Worm (Caenorhabditis elegans): ENCODE data around the gene srh-109.
"Not testable (repeated sequence)": the region's sequence is repeated elsewhere in the genome, so short reads cannot be mapped to it uniquely, and the experiment has no call there.

Gene srh-109

ce11 chrV:17220345-17220744 is at the start of gene srh-109:
Gene srh-109 (minus strand): TSS chrV:17220445.
- TF ChIP-seq lir-3 (tag; optimal IDR thresholded peaks at IDR 0.05; ENCODE audit: poor library complexity): no peak

DNA sequence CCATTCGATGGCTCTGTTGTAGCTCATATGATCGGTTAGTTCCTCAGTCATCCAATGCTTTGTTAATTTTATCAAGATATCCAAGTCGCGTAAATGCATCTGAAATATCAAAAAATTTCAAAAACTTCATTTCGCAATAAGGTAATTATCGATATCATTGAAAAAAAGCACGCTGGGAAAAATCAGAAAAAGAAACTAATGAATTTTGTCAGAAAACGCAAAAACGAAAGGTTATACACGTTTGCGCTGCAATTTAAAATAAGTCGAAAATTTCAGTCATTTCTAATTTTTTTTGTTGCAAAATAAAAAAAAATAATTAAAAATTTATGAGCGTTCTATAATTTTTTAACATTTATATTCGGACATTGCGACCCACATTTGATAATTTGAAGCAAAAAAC is 44.6 kb upstream of the srh-109 start, which contains the start of gene K10G4.3:
TSS of gene K10G4.3 (minus strand) at position 101 of the 400 bp plus-strand sequence.
- not testable (repeated sequence) for TF ChIP-seq dsc-1 (tag; optimal IDR thresholded peaks at IDR 0.05); pag-3 (tag; optimal IDR thresholded peaks at IDR 0.05; ENCODE audit: borderline replicate concordance, insufficient read depth); nhr-19 (GFP tag; conservative IDR thresholded peaks at IDR 0.05)

DNA sequence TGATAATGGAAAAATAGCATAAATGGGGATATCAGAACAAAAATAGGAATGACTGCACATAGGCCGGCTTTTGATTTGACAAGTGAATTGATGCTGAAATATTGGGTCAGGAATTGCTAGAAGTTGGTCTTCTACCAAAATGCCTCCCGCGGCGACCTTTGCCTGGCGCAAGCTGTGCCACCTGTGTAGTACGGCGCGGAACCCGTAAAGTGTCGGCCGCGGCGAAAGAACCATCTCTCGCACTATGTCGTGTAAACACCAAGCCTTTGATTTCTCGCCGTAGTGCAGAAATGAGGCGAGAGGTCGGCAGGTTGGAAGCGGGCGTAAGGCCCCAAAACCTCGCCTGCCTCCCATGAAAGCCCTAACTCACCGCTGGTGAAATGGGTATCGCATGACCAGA is 41.1 kb upstream of the srh-109 start:
- peak; percentile 24 for TF ChIP-seq snpc-4 (tag; optimal IDR thresholded peaks at IDR 0.05)
- no peak for TF ChIP-seq pqm-1 (tag; optimal IDR thresholded peaks at IDR 0.05)

DNA sequence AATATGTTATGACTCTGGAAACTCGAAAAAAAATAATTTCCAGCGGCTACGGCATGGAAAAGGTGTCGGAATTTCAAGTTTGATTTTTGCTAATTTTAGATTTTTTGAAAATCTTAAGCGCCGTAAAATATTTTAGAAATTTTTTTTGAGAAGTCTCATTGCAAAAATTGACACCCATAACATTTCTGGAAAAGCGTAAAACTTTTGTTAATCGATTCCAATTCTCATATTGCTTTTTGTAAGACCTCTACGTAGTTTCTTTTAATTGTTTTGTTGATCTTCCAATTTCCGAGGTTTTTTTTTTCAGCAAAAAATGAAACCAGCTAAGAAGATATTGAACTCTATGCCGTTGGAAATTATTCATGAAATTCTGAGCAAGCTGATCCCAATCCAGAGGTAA is 38.6 kb upstream of the srh-109 start, which contains the start of gene fbxa-85:
TSS of gene fbxa-85 (plus strand) at position 301 of the 400 bp plus-strand sequence.
- TF ChIP-seq tbx-2 (tag; optimal IDR thresholded peaks at IDR 0.05) (no peak), zip-4 (GFP tag; optimal IDR thresholded peaks at IDR 0.05) (no peak), alr-1 (tag; optimal IDR thresholded peaks at IDR 0.05; ENCODE audit: borderline replicate concordance) (no peak), pqm-1 (tag; optimal IDR thresholded peaks at IDR 0.05) (no peak), egl-13 (tag; optimal IDR thresholded peaks at IDR 0.05) (no peak), hpl-2 (GFP tag; optimal IDR thresholded peaks at IDR 0.05) (no peak), ceh-8 (GFP tag; optimal IDR thresholded peaks at IDR 0.05) (no peak), unc-62 (GFP tag; optimal IDR thresholded peaks at IDR 0.05) (no peak), aha-1 (tag; optimal IDR thresholded peaks at IDR 0.05) (no peak), rnt-1 (tag; optimal IDR thresholded peaks at IDR 0.05) (no peak), isw-1 (GFP tag; IDR thresholded peaks at IDR 0.05) (no peak), egl-27 (tag; optimal IDR thresholded peaks at IDR 0.05) (no peak), lin-14 (GFP tag; optimal IDR thresholded peaks at IDR 0.05) (no peak), vab-15 (tag; optimal IDR thresholded peaks at IDR 0.05) (no peak)

DNA sequence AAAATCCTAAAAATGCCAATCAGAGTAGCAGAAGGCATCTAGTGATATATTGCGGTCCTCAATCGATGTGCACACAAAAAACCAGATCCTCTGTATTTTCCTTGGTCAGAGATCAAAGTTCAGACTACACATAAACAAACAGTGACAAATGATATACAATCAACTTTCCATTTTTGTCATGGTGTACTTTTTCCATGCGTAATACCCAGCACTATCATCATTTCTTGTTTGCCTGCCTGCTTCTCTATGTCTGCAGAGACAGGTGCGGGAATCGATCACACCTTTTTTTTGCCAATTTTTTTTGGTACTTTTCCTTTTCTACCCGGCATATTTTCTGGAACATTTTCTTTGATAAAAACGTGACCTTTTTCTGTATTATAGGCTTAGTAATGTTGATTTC is 38.0 kb upstream of the srh-109 start:
- no peak for TF ChIP-seq irx-1 (tag; optimal IDR thresholded peaks at IDR 0.05)
- no peak for TF ChIP-seq C04F5.9 (tag; optimal IDR thresholded peaks at IDR 0.05)

- no peak for TF ChIP-seq zip-4 (GFP tag; optimal IDR thresholded peaks at IDR 0.05)
- TF ChIP-seq nhr-85 (tag): peak; percentile 11
Observed at ce11 chrV:17257637-17258036, 37.4 kb upstream of the srh-109 start.

DNA sequence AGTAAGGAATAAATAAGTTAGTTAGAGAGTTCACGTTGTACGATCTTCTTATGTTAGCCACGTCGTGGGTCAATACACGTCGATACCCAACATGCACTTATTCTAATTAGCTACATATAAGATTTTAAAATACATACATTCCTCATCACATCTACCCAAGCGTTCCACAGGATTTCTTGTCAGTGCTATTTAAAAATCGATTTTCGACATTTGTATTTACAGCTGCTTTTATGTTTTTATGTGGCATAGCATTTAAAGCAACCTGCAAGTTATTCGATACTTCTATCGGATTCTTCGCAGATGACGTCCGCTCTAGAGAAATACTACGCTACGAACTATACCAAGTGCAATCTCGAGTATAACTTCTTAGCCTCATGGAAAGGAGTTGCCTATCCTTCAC is 35.2 kb upstream of the srh-109 start, which contains the start of gene srh-115:
TSS of gene srh-115 (plus strand) at position 301 of the 400 bp plus-strand sequence.
- TF ChIP-seq nhr-47 (tag; optimal IDR thresholded peaks at IDR 0.05) (no peak), F16B12.6 (tag; optimal IDR thresholded peaks at IDR 0.05) (no peak), ztf-11 (tag; optimal IDR thresholded peaks at IDR 0.05) (no peak), lin-35 (GFP tag; optimal IDR thresholded peaks at IDR 0.05) (no peak), mdl-1 (tag; optimal IDR thresholded peaks at IDR 0.05) (no peak), rnt-1 (tag; optimal IDR thresholded peaks at IDR 0.05) (no peak), hlh-4 (tag; optimal IDR thresholded peaks at IDR 0.05) (no peak), unc-86 (tag; optimal IDR thresholded peaks at IDR 0.05) (no peak), isw-1 (GFP tag; IDR thresholded peaks at IDR 0.05) (no peak), nhr-28 (tag; optimal IDR thresholded peaks at IDR 0.05) (no peak), lsy-2 (tag; optimal IDR thresholded peaks at IDR 0.05) (no peak), tbx-2 (tag; optimal IDR thresholded peaks at IDR 0.05) (no peak), egl-27 (tag; optimal IDR thresholded peaks at IDR 0.05) (no peak)
